Worm (Caenorhabditis elegans): ENCODE results near the gene npr-9.
A peak's percentile ranks its signal among the peaks of the same experiment; 100 is the strongest.

DNA sequence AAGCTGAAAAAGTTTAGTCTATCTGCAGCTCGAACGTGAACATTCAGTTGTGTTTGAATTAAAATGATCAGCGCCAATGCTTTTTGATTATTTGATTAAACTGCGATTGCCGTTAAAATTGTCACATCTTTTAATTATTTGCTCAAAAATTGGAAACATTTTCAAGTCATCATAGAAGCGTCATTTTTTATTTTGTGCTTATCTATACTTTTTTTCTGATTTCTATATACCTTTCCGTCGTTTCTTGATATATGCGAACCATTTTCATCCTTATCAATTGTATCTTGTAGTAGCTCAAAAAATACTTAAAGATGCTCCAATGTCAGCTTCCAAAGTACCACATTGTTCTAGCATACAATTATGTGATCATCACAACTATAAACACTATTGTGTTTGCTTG is 21.8 kb downstream of the npr-9 start:
- TF ChIP-seq nhr-76 (tag; optimal IDR thresholded peaks at IDR 0.05) (no peak), mep-1 (tag; optimal IDR thresholded peaks at IDR 0.05) (no peak), ceh-62 (tag; optimal IDR thresholded peaks at IDR 0.05) (no peak), dpl-1 (GFP tag; optimal IDR thresholded peaks at IDR 0.05) (no peak), F37D6.2 (tag; optimal IDR thresholded peaks at IDR 0.05) (no peak), snpc-4 (tag; optimal IDR thresholded peaks at IDR 0.05) (no peak), ama-1 (optimal IDR thresholded peaks at IDR 0.05) (no peak), vab-7 (GFP tag; IDR thresholded peaks at IDR 0.05) (no peak), ztf-11 (tag; optimal IDR thresholded peaks at IDR 0.05) (no peak), spr-1 (tag; optimal IDR thresholded peaks at IDR 0.05) (no peak), lin-29 (GFP tag; IDR thresholded peaks at IDR 0.05) (no peak), pqm-1 (tag; optimal IDR thresholded peaks at IDR 0.05) (peak; percentile 54), unc-130 (GFP tag; optimal IDR thresholded peaks at IDR 0.05) (no peak)
